Worm (Caenorhabditis elegans) whole organism, L1 larva: Measurements from ENCODE around the gene chca-1.

Experiments used
- C34B4.2 ChIP-seq: sonication (generic microtip); optimal IDR thresholded peaks from 2 replicates; lab custom pipeline; 2017; ENCODE audit warnings: mild to moderate bottlenecking, missing genetic modification characterization, missing compliant biosample characterization
- aly-2 ChIP-seq: fragments of 150-350 bp; optimal IDR thresholded peaks from 2 replicates; lab custom pipeline; 2014; ENCODE audit warnings: missing biosample characterization, missing genetic modification characterization
- blmp-1 ChIP-seq: fragments of 150-350 bp; optimal IDR thresholded peaks from 2 replicates; lab custom pipeline; 2014; ENCODE audit warnings: missing biosample characterization, missing genetic modification characterization
- ceh-63 ChIP-seq: fragments of 200-800 bp; sonication (Bioruptor generic); optimal IDR thresholded peaks from 2 replicates; lab custom pipeline; 2018; ENCODE audit warnings: mild to moderate bottlenecking, missing genetic modification characterization, missing compliant biosample characterization
- ceh-88 ChIP-seq: fragments of 200-800 bp; sonication (Bioruptor generic); IDR thresholded peaks from 2 replicates; pipeline ENCODE4 v1.3.6; 2022; ENCODE audit warnings: missing genetic modification characterization, missing compliant biosample characterization
- dpl-1 ChIP-seq, 3 experiments: fragments of 150-350 bp in 2 of 3; sonication (generic microtip) in 1 of 3; optimal IDR thresholded peaks; 2 replicates each; lab custom pipeline; 2014 to 2017; ENCODE audit warnings: missing biosample characterization in 3 of 3, missing genetic modification characterization in 3 of 3, missing genetic modification reagents in 3 of 3
- efl-1 ChIP-seq, 4 experiments: fragments of 150-350 bp; optimal IDR thresholded peaks in 3 of 4; peaks in 1 of 4; 1 replicate in 1 of 4; 2 replicates in 3 of 4; lab custom pipeline; 2014; ENCODE audit warnings: missing biosample characterization in 2 of 4, missing genetic modification characterization in 2 of 4, missing genetic modification reagents in 2 of 4
- elt-3 ChIP-seq, 6 experiments: fragments of 150-350 bp in 1 of 6; sonication (generic microtip); optimal IDR thresholded peaks; 2 replicates each; lab custom pipeline; 2017 to 2018; ENCODE audit warnings: missing biosample characterization in 6 of 6, missing genetic modification characterization in 6 of 6, inconsistent platforms in 1 of 6
- fkh-4 ChIP-seq: sonication (generic microtip); optimal IDR thresholded peaks from 2 replicates; lab custom pipeline; 2016; ENCODE audit warnings: missing compliant biosample characterization, missing genetic modification characterization, borderline replicate concordance
- fos-1 ChIP-seq: fragments of 150-350 bp; optimal IDR thresholded peaks from 2 replicates; lab custom pipeline; 2014; ENCODE audit warnings: missing biosample characterization, missing genetic modification characterization
- hpl-2 ChIP-seq: fragments of 150-350 bp; optimal IDR thresholded peaks from 2 replicates; lab custom pipeline; 2014; ENCODE audit warnings: missing biosample characterization, missing genetic modification reagents, missing genetic modification characterization
- irx-1 ChIP-seq: sonication (generic microtip); optimal IDR thresholded peaks from 2 replicates; lab custom pipeline; 2016; ENCODE audit warnings: missing genetic modification characterization, missing compliant biosample characterization
- isw-1 ChIP-seq: fragments of 200-800 bp; sonication (Bioruptor generic); IDR thresholded peaks from 2 replicates; pipeline ENCODE4 v1.3.6; 2022; ENCODE audit warnings: missing genetic modification characterization, missing compliant biosample characterization
- jun-1 ChIP-seq: fragments of 150-350 bp; optimal IDR thresholded peaks from 2 replicates; lab custom pipeline; 2014; ENCODE audit warnings: missing biosample characterization, missing genetic modification reagents, missing genetic modification characterization
- lin-13 ChIP-seq: fragments of 150-350 bp; optimal IDR thresholded peaks from 2 replicates; lab custom pipeline; 2014; ENCODE audit warnings: missing biosample characterization, missing genetic modification reagents, missing genetic modification characterization
- lin-14 ChIP-seq: fragments of 200-800 bp; sonication (Bioruptor generic); optimal IDR thresholded peaks from 2 replicates; lab custom pipeline; 2018; ENCODE audit warnings: mild to moderate bottlenecking, missing genetic modification characterization, moderate library complexity, missing compliant biosample characterization
- lin-15B ChIP-seq: fragments of 150-350 bp; sonication (generic microtip); optimal IDR thresholded peaks from 3 replicates; lab custom pipeline; 2014; ENCODE audit warnings: missing biosample characterization, missing genetic modification characterization
- lin-35 ChIP-seq, 2 experiments: fragments of 150-350 bp; optimal IDR thresholded peaks; 2 replicates each; lab custom pipeline; 2014; ENCODE audit warnings: missing biosample characterization in 2 of 2, missing genetic modification characterization in 2 of 2, missing genetic modification reagents in 2 of 2
- mdl-1 ChIP-seq, 2 experiments: fragments of 150-350 bp; optimal IDR thresholded peaks; 2 replicates each; lab custom pipeline; 2014 to 2017; ENCODE audit warnings: missing biosample characterization in 2 of 2, missing genetic modification characterization in 2 of 2, inconsistent platforms in 1 of 2
- mef-2 ChIP-seq: fragments of 150-350 bp; optimal IDR thresholded peaks from 2 replicates; lab custom pipeline; 2014; ENCODE audit warnings: missing biosample characterization, missing genetic modification characterization
- mep-1 ChIP-seq: fragments of 150-350 bp; optimal IDR thresholded peaks from 2 replicates; lab custom pipeline; 2014; ENCODE audit warnings: missing biosample characterization, missing genetic modification characterization
- nhr-19 ChIP-seq: fragments of 200-800 bp; sonication (Bioruptor generic); conservative IDR thresholded peaks from 2 replicates; pipeline ENCODE4 v1.3.6; 2022; ENCODE audit warnings: missing genetic modification characterization, missing compliant biosample characterization
- nhr-20 ChIP-seq: sonication (generic microtip); optimal IDR thresholded peaks from 2 replicates; lab custom pipeline; 2016; ENCODE audit warnings: mild to moderate bottlenecking, missing genetic modification characterization, missing compliant biosample characterization
- nhr-28 ChIP-seq: fragments of 150-350 bp; optimal IDR thresholded peaks from 2 replicates; lab custom pipeline; 2014; ENCODE audit warnings: missing biosample characterization, missing genetic modification characterization
- nhr-47 ChIP-seq: sonication (generic microtip); optimal IDR thresholded peaks from 2 replicates; lab custom pipeline; 2016; ENCODE audit warnings: mild to moderate bottlenecking, missing genetic modification characterization, moderate library complexity, missing compliant biosample characterization
- nhr-71 ChIP-seq: sonication (generic microtip); optimal IDR thresholded peaks from 2 replicates; lab custom pipeline; 2016; ENCODE audit warnings: mild to moderate bottlenecking, missing genetic modification characterization, moderate library complexity, missing compliant biosample characterization
- nhr-76 ChIP-seq: sonication (generic microtip); optimal IDR thresholded peaks from 2 replicates; lab custom pipeline; 2017; ENCODE audit warnings: missing biosample characterization, missing genetic modification characterization
- nhr-85 ChIP-seq: sonication (generic microtip); peaks from one replicate; lab custom pipeline; 2016; ENCODE audit warnings: missing genetic modification characterization, inconsistent platforms, missing compliant biosample characterization
- pax-3 ChIP-seq: fragments of 200-800 bp; sonication (Bioruptor generic); optimal IDR thresholded peaks from 2 replicates; lab custom pipeline; 2018; ENCODE audit warnings: mild to moderate bottlenecking, missing genetic modification characterization, moderate library complexity, missing compliant biosample characterization
- rnt-1 ChIP-seq: sonication (generic microtip); optimal IDR thresholded peaks from 2 replicates; lab custom pipeline; 2016; ENCODE audit warnings: mild to moderate bottlenecking, missing genetic modification characterization, moderate library complexity, missing compliant biosample characterization
- snpc-4 ChIP-seq: fragments of 150-350 bp; optimal IDR thresholded peaks from 2 replicates; lab custom pipeline; 2014; ENCODE audit warnings: missing biosample characterization, missing genetic modification characterization
- swsn-7 ChIP-seq: sonication (generic microtip); optimal IDR thresholded peaks from 2 replicates; lab custom pipeline; 2016; ENCODE audit warnings: missing genetic modification characterization, missing compliant biosample characterization
- tbx-2 ChIP-seq: sonication (generic microtip); optimal IDR thresholded peaks from 2 replicates; lab custom pipeline; 2016; ENCODE audit warnings: missing genetic modification characterization, missing compliant biosample characterization
- unc-130 ChIP-seq: fragments of 150-350 bp; optimal IDR thresholded peaks from 2 replicates; lab custom pipeline; 2017; ENCODE audit warnings: missing biosample characterization, missing genetic modification characterization, inconsistent platforms
- zip-4 ChIP-seq: fragments of 200-800 bp; sonication (Bioruptor generic); optimal IDR thresholded peaks from 2 replicates; lab custom pipeline; 2018; ENCODE audit warnings: mild to moderate bottlenecking, missing genetic modification characterization, moderate library complexity, missing compliant biosample characterization
- ztf-11 ChIP-seq, 2 experiments: sonication (generic microtip); optimal IDR thresholded peaks; 2 replicates each; lab custom pipeline; 2016 to 2017; ENCODE audit warnings: missing genetic modification characterization in 2 of 2, missing biosample characterization in 1 of 2, missing compliant biosample characterization in 1 of 2

chca-1 gene

ce11 chrIV:9627033-9627432, 24.2 kb upstream of the chca-1 start:
- TF ChIP-seq efl-1 (optimal IDR thresholded peaks at IDR 0.05; lab: Kevin White, UChicago) (no peak), efl-1 (GFP tag; optimal IDR thresholded peaks at IDR 0.05 in 1 of 2; lab: Kevin White, UChicago) (peak in 1 of 2 experiments; percentile 77), ztf-11 (tag; optimal IDR thresholded peaks at IDR 0.05; lab: Kevin White, UChicago) (no peak)

- no peak for TF ChIP-seq mef-2 (tag; lab: Kevin White, UChicago)
- TF ChIP-seq efl-1 (optimal IDR thresholded peaks at IDR 0.05; lab: Kevin White, UChicago) = no peak
- peak in 1 of 2 experiments; percentile 8 for TF ChIP-seq efl-1 (GFP tag; optimal IDR thresholded peaks at IDR 0.05 in 1 of 2; lab: Kevin White, UChicago)
- TF ChIP-seq jun-1 (tag; lab: Kevin White, UChicago) = no peak
- no peak for TF ChIP-seq nhr-76 (tag; lab: Kevin White, UChicago)
- TF ChIP-seq ceh-88 (GFP tag; lab: Robert Waterston, UW) = no peak
- TF ChIP-seq unc-130 (tag; lab: Kevin White, UChicago) = no peak
- TF ChIP-seq elt-3 (tag; optimal IDR thresholded peaks at IDR 0.05; lab: Kevin White, UChicago) = peak in 1 of 6 experiments; percentile 48
- no peak for TF ChIP-seq ceh-63 (GFP tag; lab: Kevin White, UChicago)
- TF ChIP-seq blmp-1 (tag; lab: Kevin White, UChicago) = peak; percentile 48
- TF ChIP-seq lin-35 (GFP tag; optimal IDR thresholded peaks at IDR 0.05; lab: Kevin White, UChicago) = peak in 1 of 2 experiments; percentile 28
- no peak for TF ChIP-seq hpl-2 (GFP tag; lab: Kevin White, UChicago)
- no peak for TF ChIP-seq zip-4 (GFP tag; lab: Kevin White, UChicago)
- no peak for TF ChIP-seq irx-1 (tag; lab: Kevin White, UChicago)
- TF ChIP-seq fkh-4 (tag; lab: Kevin White, UChicago) = no peak
- TF ChIP-seq nhr-85 (tag; lab: Kevin White, UChicago) = peak; percentile 64
- TF ChIP-seq lin-15B (tag; lab: Kevin White, UChicago) = no peak
- TF ChIP-seq nhr-47 (tag; lab: Kevin White, UChicago) = no peak
- TF ChIP-seq lin-13 = no peak
- peak; percentile 35 for TF ChIP-seq lin-14 (GFP tag; lab: Kevin White, UChicago)
- TF ChIP-seq, all 84 proteins: peak for 6
These were observed 19.6 kb upstream of the chca-1 start for ce11 chrIV:9631579-9631978.

- TF ChIP-seq mdl-1 (tag; optimal IDR thresholded peaks at IDR 0.05; lab: Kevin White, UChicago) (no peak), nhr-20 (peak; percentile 19), dpl-1 (GFP tag; optimal IDR thresholded peaks at IDR 0.05; lab: Kevin White, UChicago) (no peak), tbx-2 (no peak), blmp-1 (tag; lab: Kevin White, UChicago) (peak; percentile 49), snpc-4 (tag; lab: Kevin White, UChicago) (no peak), nhr-71 (tag; lab: Kevin White, UChicago) (peak; percentile 16), fos-1 (no peak), unc-130 (tag; lab: Kevin White, UChicago) (no peak), efl-1 (optimal IDR thresholded peaks at IDR 0.05; lab: Kevin White, UChicago) (no peak), efl-1 (GFP tag; optimal IDR thresholded peaks at IDR 0.05 in 1 of 2; lab: Kevin White, UChicago) (no peak), swsn-7 (tag; lab: Kevin White, UChicago) (no peak), mep-1 (tag; lab: Kevin White, UChicago) (no peak), elt-3 (tag; optimal IDR thresholded peaks at IDR 0.05; lab: Kevin White, UChicago) (peak in 2 of 6 experiments; percentile 39 to 65)
These were observed 19.1 kb upstream of the chca-1 start for ce11 chrIV:9632094-9632493.

- TF ChIP-seq lin-35 (GFP tag; optimal IDR thresholded peaks at IDR 0.05; lab: Kevin White, UChicago) (peak in 1 of 2 experiments; percentile 9), isw-1 (GFP tag; lab: Robert Waterston, UW) (no peak), elt-3 (tag; optimal IDR thresholded peaks at IDR 0.05; lab: Kevin White, UChicago) (peak in 4 of 6 experiments; percentile 53 to 63 (median 56)), nhr-28 (tag; lab: Kevin White, UChicago) (no peak), aly-2 (no peak), nhr-71 (tag; lab: Kevin White, UChicago) (peak; percentile 45), mdl-1 (tag; optimal IDR thresholded peaks at IDR 0.05; lab: Kevin White, UChicago) (peak in 1 of 2 experiments; percentile 17), lin-14 (GFP tag; lab: Kevin White, UChicago) (peak; percentile 43), rnt-1 (tag; lab: Kevin White, UChicago) (no peak), pax-3 (tag; lab: Kevin White, UChicago) (no peak), nhr-85 (tag; lab: Kevin White, UChicago) (peak; percentile 86), nhr-19 (GFP tag; lab: Robert Waterston, UW) (no peak), ztf-11 (tag; optimal IDR thresholded peaks at IDR 0.05; lab: Kevin White, UChicago) (no peak), blmp-1 (tag; lab: Kevin White, UChicago) (peak; percentile 46), C34B4.2 (no peak)
These were observed 18.2 kb upstream of the chca-1 start for ce11 chrIV:9632966-9633494.
